Fruit fly (Drosophila melanogaster) Kc167 (cell line): Measurements from ENCODE around the gene snz.

Experiments used
- Myc ChIP-seq: fragments of >200 bp; optimal IDR thresholded peaks from 2 replicates; lab custom pipeline; 2017; ENCODE audit warnings: missing external identifiers
- Sin3A ChIP-seq: fragments of >200 bp; optimal IDR thresholded peaks from 2 replicates; lab custom pipeline; 2018; ENCODE audit warnings: missing external identifiers
- h ChIP-seq: fragments of >200 bp; optimal IDR thresholded peaks from 3 replicates; lab custom pipeline; 2018; ENCODE audit warnings: missing external identifiers
- psq ChIP-seq: fragments of >200 bp; optimal IDR thresholded peaks from 2 replicates; lab custom pipeline; 2017; ENCODE audit warnings: missing external identifiers

DNA sequence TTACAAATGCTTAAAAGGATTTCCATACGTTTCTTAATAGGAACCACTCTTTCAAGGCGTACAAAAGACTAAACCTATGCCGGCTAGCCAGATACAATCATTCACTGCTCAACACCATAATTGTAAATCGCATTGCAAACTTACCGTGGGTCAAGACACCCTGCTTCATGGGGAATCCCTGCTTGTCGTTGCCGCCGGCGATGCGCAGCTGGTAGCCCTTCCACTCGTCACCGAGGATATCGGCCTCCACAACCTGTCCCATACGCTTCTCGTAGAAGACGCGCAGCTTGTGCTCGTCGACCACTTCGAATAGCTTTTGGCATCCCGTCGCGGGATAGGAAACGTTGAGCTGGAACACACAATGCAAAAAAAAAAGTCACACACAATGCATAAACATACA, 11.2 kb upstream of the snz start:
- no peak for TF ChIP-seq h (lab: Kevin White, UChicago)
- TF ChIP-seq Myc (lab: Kevin White, UChicago): no peak
- TF ChIP-seq psq: no peak
- no peak for TF ChIP-seq Sin3A (lab: Kevin White, UChicago)
